Fruit fly (Drosophila melanogaster) whole organism, embryonic: ENCODE measurements around the gene CG7912.
A peak's percentile ranks its signal among the peaks of the same experiment; 100 is the strongest.

Source experiments
- Atf3 ChIP-seq: fragments of 200-800 bp; sonication (Bioruptor generic); optimal IDR thresholded peaks from 3 replicates; lab custom pipeline; 2016; ENCODE audit warnings: missing biosample characterization, missing genetic modification characterization
- B-H1 ChIP-seq: fragments of 200-800 bp; sonication (Bioruptor generic); IDR thresholded peaks from 3 replicates; pipeline ENCODE4 v1.3.6; 2022; ENCODE audit warnings: missing biosample characterization, missing genetic modification characterization
- C15 ChIP-seq: fragments of 200-800 bp; sonication (Bioruptor generic); IDR thresholded peaks from 3 replicates; pipeline ENCODE4 v1.3.6; 2022; ENCODE audit warnings: missing biosample characterization, missing genetic modification characterization
- CG11398 ChIP-seq: fragments of 200-800 bp; sonication (Bioruptor generic); optimal IDR thresholded peaks from 2 replicates; lab custom pipeline; 2016; ENCODE audit warnings: missing biosample characterization, missing genetic modification characterization
- CG12071 ChIP-seq: fragments of 200-800 bp; sonication (Bioruptor generic); optimal IDR thresholded peaks from 3 replicates; lab custom pipeline; 2018; ENCODE audit warnings: missing biosample characterization, mild to moderate bottlenecking, missing genetic modification characterization
- CG12155 ChIP-seq: fragments of 200-800 bp; sonication (Bioruptor generic); optimal IDR thresholded peaks from 3 replicates; lab custom pipeline; 2016; ENCODE audit warnings: missing biosample characterization, missing genetic modification characterization
- CG14050 ChIP-seq: fragments of 200-800 bp; sonication (Bioruptor generic); IDR thresholded peaks from 3 replicates; pipeline ENCODE4 v1.3.6; 2022; ENCODE audit warnings: missing biosample characterization, missing genetic modification characterization
- CG15269 ChIP-seq: fragments of 200-800 bp; sonication (Bioruptor generic); optimal IDR thresholded peaks from 2 replicates; lab custom pipeline; 2018; ENCODE audit warnings: missing biosample characterization, mild to moderate bottlenecking, missing genetic modification characterization, moderate library complexity
- CG15601 ChIP-seq: fragments of 200-800 bp; sonication (Bioruptor generic); optimal IDR thresholded peaks from 3 replicates; lab custom pipeline; 2019; ENCODE audit warnings: missing biosample characterization, mild to moderate bottlenecking, missing genetic modification characterization, moderate library complexity
- CG16779 ChIP-seq: fragments of 200-800 bp; sonication (Bioruptor generic); IDR thresholded peaks from 2 replicates; pipeline ENCODE4 v1.3.6; 2022; ENCODE audit warnings: missing biosample characterization, missing genetic modification characterization
- CG17385 ChIP-seq: fragments of 200-800 bp; sonication (Bioruptor generic); optimal IDR thresholded peaks from 3 replicates; lab custom pipeline; 2018; ENCODE audit warnings: missing biosample characterization, mild to moderate bottlenecking, missing genetic modification characterization
- CG18011 ChIP-seq: fragments of 200-800 bp; sonication (Bioruptor generic); optimal IDR thresholded peaks from 2 replicates; lab custom pipeline; 2017; ENCODE audit warnings: missing biosample characterization, missing genetic modification characterization, mild to moderate bottlenecking, moderate library complexity, missing genotype
- CG4360 ChIP-seq: fragments of 200-800 bp; sonication (Bioruptor generic); IDR thresholded peaks from 2 replicates; pipeline ENCODE4 v1.3.6; 2022; ENCODE audit warnings: missing biosample characterization, missing genetic modification characterization
- CG4730 ChIP-seq: fragments of 200-800 bp; sonication (Bioruptor generic); IDR thresholded peaks from 2 replicates; pipeline ENCODE4 v1.3.6; 2022; ENCODE audit warnings: missing biosample characterization, missing genetic modification characterization
- CG6854 ChIP-seq: fragments of 200-800 bp; sonication (Bioruptor generic); optimal IDR thresholded peaks from 3 replicates; lab custom pipeline; 2017; ENCODE audit warnings: missing biosample characterization, mild to moderate bottlenecking, missing genetic modification characterization
- CG7928 ChIP-seq: fragments of 200-800 bp; sonication (Bioruptor generic); optimal IDR thresholded peaks from 2 replicates; lab custom pipeline; 2017; ENCODE audit warnings: missing biosample characterization, mild to moderate bottlenecking, missing genetic modification characterization
- CG8089 ChIP-seq: fragments of 200-800 bp; sonication (Bioruptor generic); optimal IDR thresholded peaks from 3 replicates; lab custom pipeline; 2016; ENCODE audit warnings: missing biosample characterization, missing genetic modification characterization
- CG8765 ChIP-seq: fragments of 200-800 bp; sonication (Bioruptor generic); IDR thresholded peaks from 2 replicates; pipeline ENCODE4 v1.3.6; 2022; ENCODE audit warnings: missing biosample characterization, missing genetic modification characterization
- CG9727 ChIP-seq: fragments of 200-800 bp; sonication (Bioruptor generic); optimal IDR thresholded peaks from 3 replicates; lab custom pipeline; 2017; ENCODE audit warnings: missing biosample characterization, mild to moderate bottlenecking, missing genetic modification characterization
- CG9797 ChIP-seq: fragments of 200-800 bp; sonication (Bioruptor generic); optimal IDR thresholded peaks from 3 replicates; lab custom pipeline; 2018; ENCODE audit warnings: missing biosample characterization, mild to moderate bottlenecking, missing genetic modification characterization
- D19B ChIP-seq: fragments of 200-800 bp; sonication (Bioruptor generic); optimal IDR thresholded peaks from 2 replicates; lab custom pipeline; 2017; ENCODE audit warnings: missing biosample characterization, mild to moderate bottlenecking, missing genetic modification characterization
- HmgZ ChIP-seq: fragments of 200-800 bp; sonication (Bioruptor generic); optimal IDR thresholded peaks from 2 replicates; lab custom pipeline; 2018; ENCODE audit warnings: missing biosample characterization, mild to moderate bottlenecking, missing genetic modification characterization
- Meics ChIP-seq: fragments of 200-800 bp; sonication (Bioruptor generic); optimal IDR thresholded peaks from 2 replicates; lab custom pipeline; 2017; ENCODE audit warnings: missing biosample characterization, mild to moderate bottlenecking, missing genetic modification characterization
- Mes4 ChIP-seq: fragments of 200-800 bp; sonication (Bioruptor generic); optimal IDR thresholded peaks from 2 replicates; lab custom pipeline; 2016; ENCODE audit warnings: missing biosample characterization, missing genetic modification characterization
- NFAT ChIP-seq: fragments of 200-800 bp; sonication (Bioruptor generic); IDR thresholded peaks from 2 replicates; pipeline ENCODE4 v1.3.6; 2022; ENCODE audit warnings: missing biosample characterization, missing genetic modification characterization
- NK7.1 ChIP-seq: fragments of 200-800 bp; sonication (Bioruptor generic); optimal IDR thresholded peaks from 3 replicates; lab custom pipeline; 2016; ENCODE audit warnings: missing biosample characterization, missing genetic modification characterization
- Spps ChIP-seq: fragments of 200-800 bp; sonication (Bioruptor generic); optimal IDR thresholded peaks from 2 replicates; lab custom pipeline; 2018; ENCODE audit warnings: missing biosample characterization, mild to moderate bottlenecking, missing genetic modification characterization
- Sry-δ ChIP-seq: fragments of 200-800 bp; sonication (Bioruptor generic); optimal IDR thresholded peaks from 2 replicates; lab custom pipeline; 2016; ENCODE audit warnings: missing biosample characterization, missing genetic modification characterization
- al ChIP-seq: fragments of 200-800 bp; sonication (Bioruptor generic); IDR thresholded peaks from 2 replicates; pipeline ENCODE4 v1.3.6; 2022; ENCODE audit warnings: missing biosample characterization, missing genetic modification characterization
- ato ChIP-seq: fragments of 200-800 bp; sonication (Bioruptor generic); IDR thresholded peaks from 2 replicates; pipeline ENCODE4 v1.3.6; 2022; ENCODE audit warnings: missing biosample characterization, missing genetic modification characterization; ENCODE audit not compliant: partially characterized antibody
- crol ChIP-seq: fragments of 200-800 bp; sonication (Bioruptor generic); IDR thresholded peaks from 2 replicates; pipeline ENCODE4 v1.3.6; 2022; ENCODE audit warnings: missing biosample characterization, missing genetic modification characterization
- crp ChIP-seq, 2 experiments: fragments of 200-800 bp; sonication (Bioruptor generic); optimal IDR thresholded peaks; 2 replicates in 1 of 2; 3 replicates in 1 of 2; lab custom pipeline; 2017; ENCODE audit warnings: missing biosample characterization in 2 of 2, missing genetic modification characterization in 2 of 2, mild to moderate bottlenecking in 1 of 2, moderate library complexity in 1 of 2
- danr ChIP-seq: fragments of 200-800 bp; sonication (Bioruptor generic); IDR thresholded peaks from 2 replicates; pipeline ENCODE4 v1.3.6; 2022; ENCODE audit warnings: missing biosample characterization, missing genetic modification characterization
- ems ChIP-seq: fragments of 200-800 bp; sonication (Bioruptor generic); optimal IDR thresholded peaks from 3 replicates; lab custom pipeline; 2016; ENCODE audit warnings: missing biosample characterization, missing genetic modification characterization
- eve ChIP-seq, 2 experiments: fragments of >200 bp; optimal IDR thresholded peaks; 2 replicates each; lab custom pipeline; 2017; ENCODE audit warnings: missing biosample characterization in 2 of 2, missing genetic modification characterization in 2 of 2
- fru ChIP-seq: fragments of >200 bp; optimal IDR thresholded peaks from 2 replicates; lab custom pipeline; 2017
- gem ChIP-seq: fragments of 200-800 bp; sonication (Bioruptor generic); optimal IDR thresholded peaks from 2 replicates; lab custom pipeline; 2019; ENCODE audit warnings: missing biosample characterization, mild to moderate bottlenecking, missing genetic modification characterization, moderate library complexity
- hkb ChIP-seq, 2 experiments: fragments of 200-800 bp in 1 of 2; fragments of >200 bp in 1 of 2; sonication (Bioruptor generic) in 1 of 2; IDR thresholded peaks in 1 of 2; optimal IDR thresholded peaks in 1 of 2; 2 replicates each; pipeline versions ENCODE4 v1.3.6 to Lab custom; 2017 to 2022; ENCODE audit warnings: missing biosample characterization in 1 of 2, missing genetic modification characterization in 1 of 2
- ind ChIP-seq: fragments of 200-800 bp; sonication (Bioruptor generic); optimal IDR thresholded peaks from 3 replicates; lab custom pipeline; 2016; ENCODE audit warnings: missing biosample characterization, missing genetic modification characterization
- klu ChIP-seq: fragments of 200-800 bp; sonication (Bioruptor generic); IDR thresholded peaks from 2 replicates; pipeline ENCODE4 v1.3.6; 2022; ENCODE audit warnings: missing biosample characterization, missing genetic modification characterization
- lov ChIP-seq, 2 experiments: fragments of 200-800 bp in 1 of 2; fragments of >200 bp in 1 of 2; sonication (Bioruptor generic) in 1 of 2; IDR thresholded peaks in 1 of 2; optimal IDR thresholded peaks in 1 of 2; 2 replicates in 1 of 2; 3 replicates in 1 of 2; pipeline versions ENCODE4 v1.3.6 to Lab custom; 2017 to 2022; ENCODE audit warnings: missing biosample characterization in 1 of 2, missing genetic modification characterization in 1 of 2
- pb ChIP-seq: fragments of 200-800 bp; sonication (Bioruptor generic); optimal IDR thresholded peaks from 3 replicates; lab custom pipeline; 2016; ENCODE audit warnings: missing biosample characterization, missing genetic modification characterization
- pfk ChIP-seq: fragments of 200-800 bp; sonication (Bioruptor generic); optimal IDR thresholded peaks from 2 replicates; lab custom pipeline; 2018; ENCODE audit warnings: missing biosample characterization, mild to moderate bottlenecking, missing genetic modification characterization, moderate library complexity
- pho ChIP-seq: fragments of 200-800 bp; sonication (Bioruptor generic); optimal IDR thresholded peaks from 2 replicates; lab custom pipeline; 2016; ENCODE audit warnings: missing biosample characterization, missing genetic modification characterization
- phol ChIP-seq: fragments of 200-800 bp; sonication (Bioruptor generic); optimal IDR thresholded peaks from 3 replicates; lab custom pipeline; 2018; ENCODE audit warnings: missing biosample characterization, mild to moderate bottlenecking, missing genetic modification characterization, moderate library complexity
- pros ChIP-seq: fragments of 200-800 bp; sonication (Bioruptor generic); optimal IDR thresholded peaks from 3 replicates; lab custom pipeline; 2019; ENCODE audit warnings: missing biosample characterization, mild to moderate bottlenecking, missing genetic modification characterization, moderate library complexity
- ro ChIP-seq: fragments of 200-800 bp; sonication (Bioruptor generic); IDR thresholded peaks from 2 replicates; pipeline ENCODE4 v1.3.6; 2022; ENCODE audit warnings: missing biosample characterization, missing genetic modification characterization
- sc ChIP-seq, 3 experiments: fragments of >200 bp in 2 of 3; fragments of 200-800 bp in 1 of 3; sonication (Bioruptor generic) in 1 of 3; optimal IDR thresholded peaks; 2 replicates in 2 of 3; 3 replicates in 1 of 3; lab custom pipeline; 2017; ENCODE audit warnings: mild to moderate bottlenecking in 1 of 3, missing biosample characterization in 1 of 3, missing genetic modification characterization in 1 of 3, missing genetic modification reagents in 1 of 3
- schlank ChIP-seq: fragments of 200-800 bp; sonication (Bioruptor generic); optimal IDR thresholded peaks from 2 replicates; lab custom pipeline; 2018; ENCODE audit warnings: missing biosample characterization, mild to moderate bottlenecking, missing genetic modification characterization
- sna ChIP-seq: fragments of 200-800 bp; sonication (Bioruptor generic); IDR thresholded peaks from 2 replicates; pipeline ENCODE4 v1.3.6; 2022; ENCODE audit warnings: missing biosample characterization, missing genetic modification characterization; ENCODE audit not compliant: partially characterized antibody
- tgo ChIP-seq: fragments of 200-800 bp; sonication (Bioruptor generic); IDR thresholded peaks from 3 replicates; pipeline ENCODE4 v1.3.6; 2022; ENCODE audit warnings: missing biosample characterization, missing genetic modification characterization

Gene CG7912

DNA sequence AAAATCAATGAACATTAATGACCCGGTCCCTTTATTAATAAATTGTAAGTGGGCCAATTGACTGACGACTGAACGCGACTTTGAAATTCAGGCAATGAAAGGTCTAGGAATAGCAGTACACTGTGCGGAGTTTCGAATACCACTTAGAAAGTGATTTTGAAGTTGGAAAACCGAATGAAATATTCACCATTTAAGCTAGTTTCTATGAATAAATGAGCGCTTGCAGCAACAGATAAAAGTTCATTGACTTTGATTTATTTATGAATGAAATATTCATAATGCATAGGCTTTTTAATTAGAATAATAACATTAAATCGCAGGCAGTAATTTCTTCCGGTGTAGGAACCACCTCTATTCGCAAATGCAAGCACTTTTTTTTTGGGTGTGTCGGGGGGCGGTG, 12.0 kb upstream of the CG7912 start (continued):
- TF ChIP-seq crp (GFP tag; optimal IDR thresholded peaks at IDR 0.05; lab: Kevin White, UChicago), result no peak
- TF ChIP-seq CG9797 (GFP tag; lab: Kevin White, UChicago), result no peak
- TF ChIP-seq CG12155, result peak; percentile 10
- no peak for TF ChIP-seq CG17385 (GFP tag; lab: Kevin White, UChicago)
- TF ChIP-seq pho (GFP tag; lab: Kevin White, UChicago), result no peak
- TF ChIP-seq CG16779 (GFP tag; lab: Robert Waterston, UW), result no peak
- no peak for TF ChIP-seq NFAT (GFP tag; lab: Robert Waterston, UW)
- TF ChIP-seq CG15269 (tag; lab: Kevin White, UChicago), result peak; percentile 32
- no peak for TF ChIP-seq B-H1 (GFP tag; lab: Robert Waterston, UW)
- TF ChIP-seq al, result no peak
- no peak for TF ChIP-seq Mes4 (GFP tag; lab: Kevin White, UChicago)
- no peak for TF ChIP-seq fru (lab: Kevin White, UChicago)
- no peak for TF ChIP-seq CG8089
- TF ChIP-seq NK7.1 (GFP tag; lab: Kevin White, UChicago), result no peak
- TF ChIP-seq Atf3 (GFP tag; lab: Kevin White, UChicago), result no peak
- TF ChIP-seq schlank, result no peak
- TF ChIP-seq C15 (GFP tag; lab: Robert Waterston, UW), result no peak
- no peak for TF ChIP-seq CG4360
- TF ChIP-seq ro (GFP tag; lab: Robert Waterston, UW), result no peak
- TF ChIP-seq hkb (optimal IDR thresholded peaks at IDR 0.05; lab: Kevin White, UChicago), result no peak
- no peak for TF ChIP-seq hkb (GFP tag; IDR thresholded peaks at IDR 0.05; lab: Robert Waterston, UW)
- no peak for TF ChIP-seq CG7928
- no peak for TF ChIP-seq CG8765 (GFP tag; lab: Robert Waterston, UW)
- TF ChIP-seq sna (GFP tag; lab: Robert Waterston, UW), result no peak
- TF ChIP-seq CG12071 (GFP tag; lab: Kevin White, UChicago), result no peak
- TF ChIP-seq Meics (GFP tag; lab: Kevin White, UChicago), result peak; percentile 37
- TF ChIP-seq tgo (GFP tag; lab: Robert Waterston, UW), result no peak; the same call in 2 of the 3 replicates
- no peak for TF ChIP-seq ato (GFP tag; lab: Robert Waterston, UW)
- no peak for TF ChIP-seq HmgZ (tag; lab: Kevin White, UChicago)
- TF ChIP-seq crol (GFP tag; lab: Robert Waterston, UW), result no peak
- TF ChIP-seq CG14050 (GFP tag; lab: Robert Waterston, UW), result no peak
- TF ChIP-seq CG4730 (GFP tag; lab: Robert Waterston, UW), result 0 out of 2 replicates have a peak, but pooled peaks have one; percentile 27
- TF ChIP-seq Sry-δ (GFP tag; lab: Kevin White, UChicago), result no peak
- TF ChIP-seq D19B (GFP tag; lab: Kevin White, UChicago), result no peak
- no peak for TF ChIP-seq eve (GFP tag; optimal IDR thresholded peaks at IDR 0.05; lab: Kevin White, UChicago)
- no peak for TF ChIP-seq CG11398 (GFP tag; lab: Kevin White, UChicago)
- TF ChIP-seq CG6854 (GFP tag; lab: Kevin White, UChicago), result no peak
- no peak for TF ChIP-seq lov (optimal IDR thresholded peaks at IDR 0.05; lab: Kevin White, UChicago)
- TF ChIP-seq lov (GFP tag; IDR thresholded peaks at IDR 0.05; lab: Robert Waterston, UW), result no peak
- TF ChIP-seq Spps (tag; lab: Kevin White, UChicago), result no peak
- no peak for TF ChIP-seq klu (GFP tag; lab: Robert Waterston, UW)
- no peak for TF ChIP-seq ems (GFP tag; lab: Kevin White, UChicago)
- no peak for TF ChIP-seq CG9727 (GFP tag; lab: Kevin White, UChicago)
- peak; percentile 30 for TF ChIP-seq phol (tag; lab: Kevin White, UChicago)
- TF ChIP-seq pfk (GFP tag; lab: Kevin White, UChicago), result no peak
- TF ChIP-seq danr (GFP tag; lab: Robert Waterston, UW), result no peak
- TF ChIP-seq CG18011 (GFP tag; lab: Kevin White, UChicago), result no peak
- no peak for TF ChIP-seq pros (GFP tag; lab: Kevin White, UChicago)
- no peak for TF ChIP-seq sc (optimal IDR thresholded peaks at IDR 0.05; lab: Kevin White, UChicago)
- TF ChIP-seq sc (GFP tag; optimal IDR thresholded peaks at IDR 0.05; lab: Kevin White, UChicago), result no peak
- TF ChIP-seq pb (GFP tag; lab: Kevin White, UChicago), result no peak
- TF ChIP-seq gem (tag; lab: Kevin White, UChicago), result no peak
- TF ChIP-seq CG15601 (tag; lab: Kevin White, UChicago), result no peak
- no peak for TF ChIP-seq ind
